Worm (Caenorhabditis elegans): ENCODE data around the gene clp-7.

The clp-7 gene

DNA sequence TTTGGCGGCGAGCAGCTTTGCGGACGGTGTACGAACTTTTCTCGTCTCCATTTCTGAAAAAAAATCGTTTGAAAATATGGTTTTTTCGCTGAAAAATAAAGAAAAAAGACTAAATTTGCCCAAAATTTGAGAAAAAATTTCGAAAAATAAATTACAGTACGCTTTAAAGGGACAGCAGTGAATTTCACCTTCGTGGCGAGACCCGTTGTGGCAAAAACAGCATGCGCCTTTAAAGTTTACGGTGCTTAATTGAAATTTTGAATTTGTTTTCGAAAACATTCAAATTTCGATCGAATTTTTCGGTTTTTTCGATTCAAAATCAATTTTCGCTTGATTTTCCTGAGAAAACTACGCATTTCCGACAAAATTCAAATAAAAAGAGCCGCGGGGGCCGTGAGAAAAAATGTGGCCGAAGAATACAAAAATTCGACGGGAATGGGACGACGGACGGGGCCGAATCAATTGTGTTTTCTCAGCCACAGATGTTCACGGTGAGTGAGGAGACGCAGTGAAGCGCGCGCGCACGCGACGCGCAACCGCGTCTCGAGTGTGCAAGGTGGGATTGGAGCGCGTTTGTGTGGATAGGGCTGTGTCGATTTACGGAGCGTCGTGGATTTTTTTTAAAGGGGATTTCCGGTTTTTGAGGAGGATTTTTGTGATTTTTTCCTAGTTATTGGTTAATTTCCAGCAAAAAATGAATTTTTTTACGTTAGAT, 25.8 kb downstream of the clp-7 start, which contains the start of gene Y77E11A.7 (continued):
- TF ChIP-seq tbx-8 (GFP tag; optimal IDR thresholded peaks at IDR 0.05): no peak
- TF ChIP-seq elt-1 (tag; optimal IDR thresholded peaks at IDR 0.05; ENCODE audit: borderline replicate concordance, insufficient read depth): no peak
- TF ChIP-seq snpc-4 (tag; optimal IDR thresholded peaks at IDR 0.05): no peak
- TF ChIP-seq unc-120 (tag; optimal IDR thresholded peaks at IDR 0.05; ENCODE audit: poor library complexity, severe bottlenecking): peak; percentile 72

DNA sequence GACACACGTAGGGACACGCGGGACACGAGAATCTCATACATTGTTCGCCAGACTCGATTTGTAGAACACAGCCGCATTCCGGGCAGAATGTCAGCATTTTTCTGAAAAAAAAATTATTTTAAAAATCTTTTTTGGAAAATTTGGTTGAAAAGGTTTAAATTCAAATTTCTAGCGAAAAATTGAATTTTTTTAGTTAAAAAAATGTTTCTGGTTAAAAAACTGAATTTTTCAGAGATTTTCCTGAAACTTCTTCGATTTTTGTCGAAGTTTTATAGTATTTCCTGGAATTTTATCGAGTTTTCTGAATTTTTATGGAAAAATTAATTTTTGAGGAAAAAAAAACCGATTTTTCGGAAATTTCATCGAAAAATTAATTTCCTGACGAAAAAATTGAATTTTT, 35.8 kb downstream of the clp-7 start, which contains the start of gene rpc-11:
TSS of gene rpc-11 (minus strand) at position 101 of the 400 bp plus-strand sequence.
- no peak for TF ChIP-seq elt-3 (tag; optimal IDR thresholded peaks at IDR 0.05)
- no peak for TF ChIP-seq tbx-8 (GFP tag; optimal IDR thresholded peaks at IDR 0.05)
- TF ChIP-seq unc-120 (tag; optimal IDR thresholded peaks at IDR 0.05; ENCODE audit: poor library complexity, severe bottlenecking): no peak
- TF ChIP-seq ham-2 (GFP tag; optimal IDR thresholded peaks at IDR 0.05): no peak
- no peak for TF ChIP-seq flh-1 (GFP tag; optimal IDR thresholded peaks at IDR 0.05)
- no peak for TF ChIP-seq lsy-2 (tag; optimal IDR thresholded peaks at IDR 0.05)

DNA sequence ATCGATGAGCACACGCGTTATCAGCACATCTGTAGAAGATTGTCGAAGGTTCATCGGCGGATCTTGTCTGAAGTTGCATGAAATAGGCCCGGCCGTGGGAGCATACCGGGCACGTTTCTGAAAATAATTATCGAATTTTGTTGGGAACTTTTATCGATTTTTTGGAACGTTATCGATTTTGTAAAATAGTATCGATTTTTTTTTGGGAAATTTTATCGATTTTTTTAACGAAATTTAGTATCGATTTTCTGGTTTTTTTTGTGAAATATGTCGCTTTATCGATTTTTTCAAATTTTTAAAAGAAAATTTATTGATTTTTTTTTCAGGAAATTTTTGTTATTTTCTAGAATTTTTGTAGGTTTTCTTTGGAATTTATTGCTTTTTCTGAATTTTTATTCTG, 37.0 kb downstream of the clp-7 start:
- TF ChIP-seq ces-1 (GFP tag; optimal IDR thresholded peaks at IDR 0.05): peak; percentile 0
- no peak for TF ChIP-seq ceh-43 (GFP tag; optimal IDR thresholded peaks at IDR 0.05)

DNA sequence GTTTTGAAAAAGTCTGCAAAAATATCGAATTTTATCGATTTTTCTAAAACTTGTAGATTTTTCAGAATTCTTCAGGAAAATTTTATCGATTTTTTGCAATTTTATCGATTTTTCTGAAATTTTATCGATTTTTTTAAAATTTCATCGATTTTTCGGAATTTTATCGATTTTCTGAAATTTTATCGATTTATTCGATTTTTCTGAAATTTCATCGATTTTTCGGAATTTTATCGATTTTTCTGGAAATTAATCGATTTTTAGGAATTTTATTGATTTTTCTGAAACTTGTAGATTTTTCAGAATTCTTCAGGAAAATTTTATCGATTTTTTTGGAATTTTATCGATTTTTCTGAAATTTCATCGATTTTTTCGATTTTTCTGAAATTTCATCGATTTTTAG, 37.6 kb downstream of the clp-7 start:
- TF ChIP-seq ceh-39 (tag; optimal IDR thresholded peaks at IDR 0.05) (peak; percentile 6), lin-13 (tag; optimal IDR thresholded peaks at IDR 0.05) (no peak), ces-1 (GFP tag; optimal IDR thresholded peaks at IDR 0.05) (peak; percentile 9)

DNA sequence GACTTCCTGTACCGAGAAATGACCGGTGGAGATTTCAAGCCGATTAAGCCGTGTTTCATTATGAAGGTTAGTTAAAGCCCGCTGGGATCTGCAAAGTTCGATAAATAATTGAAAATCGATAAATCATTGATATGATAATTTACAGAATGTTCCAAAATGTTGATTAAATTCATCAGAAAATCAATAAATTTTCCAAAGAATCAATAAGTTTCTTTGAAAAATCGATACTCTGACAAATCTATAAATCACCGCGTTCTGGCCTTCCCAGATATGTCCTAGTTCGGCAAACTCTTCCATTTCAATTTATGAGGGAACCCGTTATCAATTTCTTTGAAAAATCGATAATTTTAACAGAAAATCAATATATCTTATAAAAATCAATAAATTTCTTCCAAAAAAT, 38.3 kb downstream of the clp-7 start:
- TF ChIP-seq ces-1 (GFP tag; optimal IDR thresholded peaks at IDR 0.05) (no peak), elt-3 (tag; optimal IDR thresholded peaks at IDR 0.05) (no peak), ham-2 (GFP tag; optimal IDR thresholded peaks at IDR 0.05) (no peak), unc-39 (tag; optimal IDR thresholded peaks at IDR 0.05) (no peak), unc-62 (GFP tag; optimal IDR thresholded peaks at IDR 0.05) (no peak), lsy-2 (tag; optimal IDR thresholded peaks at IDR 0.05) (no peak)

- TF ChIP-seq sem-2 (GFP tag; optimal IDR thresholded peaks at IDR 0.05): no peak
- no peak for TF ChIP-seq cnd-1 (tag; optimal IDR thresholded peaks at IDR 0.05)
- TF ChIP-seq drap-1 (GFP tag; optimal IDR thresholded peaks at IDR 0.05): no peak
- no peak for TF ChIP-seq elt-3 (tag; optimal IDR thresholded peaks at IDR 0.05)
- TF ChIP-seq ztf-11 (tag; optimal IDR thresholded peaks at IDR 0.05): no peak
- TF ChIP-seq nhr-12 (tag; optimal IDR thresholded peaks at IDR 0.05): no peak
- no peak for TF ChIP-seq ceh-39 (tag; optimal IDR thresholded peaks at IDR 0.05)
- no peak for TF ChIP-seq mep-1 (tag; optimal IDR thresholded peaks at IDR 0.05)
- no peak for TF ChIP-seq flh-1 (GFP tag; optimal IDR thresholded peaks at IDR 0.05)
These were observed 38.7 kb downstream of the clp-7 start for ce11 chrIV:1407049-1407448.

DNA sequence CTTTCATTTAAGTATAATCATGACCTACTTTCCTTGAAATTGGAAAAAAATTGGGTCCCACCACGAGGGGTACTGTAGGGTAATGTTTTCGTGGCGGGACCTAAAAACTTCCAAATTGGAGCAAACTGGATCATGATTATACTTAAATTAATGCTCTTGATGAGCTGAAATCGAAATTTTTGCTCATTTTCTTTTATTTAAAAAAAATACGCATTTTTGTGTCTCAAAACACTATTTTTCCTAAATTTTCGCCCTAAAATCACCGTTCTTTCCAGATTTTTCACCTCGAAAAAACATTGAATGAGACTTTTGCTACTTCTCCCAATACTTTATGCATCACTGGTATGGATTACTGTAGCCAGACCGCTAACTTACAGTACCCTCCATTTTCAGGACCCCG, 39.5 kb downstream of the clp-7 start, which contains the start of gene spp-31:
TSS of gene spp-31 (plus strand) at position 301 of the 400 bp plus-strand sequence.
- TF ChIP-seq lsy-2 (tag; optimal IDR thresholded peaks at IDR 0.05): no peak
- no peak for TF ChIP-seq tbx-8 (GFP tag; optimal IDR thresholded peaks at IDR 0.05)

- TF ChIP-seq nhr-12 (tag; optimal IDR thresholded peaks at IDR 0.05) (no peak), unc-39 (tag; optimal IDR thresholded peaks at IDR 0.05) (no peak), tbx-8 (GFP tag; optimal IDR thresholded peaks at IDR 0.05) (no peak), M03D4.4 (tag; optimal IDR thresholded peaks at IDR 0.05) (no peak), lsy-2 (tag; optimal IDR thresholded peaks at IDR 0.05) (no peak), bed-3 (GFP tag; optimal IDR thresholded peaks at IDR 0.05) (no peak), elt-3 (tag; optimal IDR thresholded peaks at IDR 0.05) (no peak), sem-2 (GFP tag; optimal IDR thresholded peaks at IDR 0.05) (no peak), drap-1 (GFP tag; optimal IDR thresholded peaks at IDR 0.05) (no peak), mep-1 (tag; optimal IDR thresholded peaks at IDR 0.05) (no peak), ceh-83 (GFP tag; optimal IDR thresholded peaks at IDR 0.05) (no peak), lin-13 (tag; optimal IDR thresholded peaks at IDR 0.05) (no peak), pha-4 (tag; optimal IDR thresholded peaks at IDR 0.05) (no peak), elt-1 (tag; optimal IDR thresholded peaks at IDR 0.05; ENCODE audit: borderline replicate concordance, insufficient read depth) (no peak), flh-1 (GFP tag; optimal IDR thresholded peaks at IDR 0.05) (no peak), mab-5 (tag; optimal IDR thresholded peaks at IDR 0.05) (no peak), ztf-11 (tag; optimal IDR thresholded peaks at IDR 0.05) (no peak), ces-1 (GFP tag; optimal IDR thresholded peaks at IDR 0.05) (no peak), lin-32 (GFP tag; optimal IDR thresholded peaks at IDR 0.05) (no peak)
These were observed 40.0 kb downstream of the clp-7 start for ce11 chrIV:1405780-1406179.
